Worm (Caenorhabditis elegans): Measurements from ENCODE around the gene ZK697.14.

DNA sequence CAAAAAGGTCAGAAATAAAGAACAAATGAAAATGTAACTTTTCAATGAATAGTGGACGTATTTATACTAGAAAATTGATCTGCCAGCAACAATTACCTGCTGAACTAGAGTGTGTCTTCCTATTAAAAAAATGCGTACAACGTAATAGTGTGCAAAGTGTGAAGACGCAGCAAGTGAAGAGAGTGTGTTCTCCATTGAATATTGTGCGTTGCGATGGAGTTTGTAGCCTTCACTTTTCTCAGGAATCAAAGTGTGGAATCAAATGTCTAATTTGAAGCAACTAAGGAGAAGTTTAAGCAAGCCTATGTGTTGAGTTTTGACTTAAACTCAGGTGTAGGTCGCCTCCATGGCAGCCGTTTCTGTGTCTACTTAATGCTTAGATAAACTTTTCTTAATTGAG, 23.6 kb downstream of the ZK697.14 start, which contains the start of gene gst-21:
- TF ChIP-seq tbx-11 (GFP tag; IDR thresholded peaks at IDR 0.05) = no peak
- no peak for TF ChIP-seq hnd-1 (tag; optimal IDR thresholded peaks at IDR 0.05)
- TF ChIP-seq ama-1 (optimal IDR thresholded peaks at IDR 0.05) = no peak
- no peak for TF ChIP-seq flt-1 (GFP tag; IDR thresholded peaks at IDR 0.05)
- no peak for TF ChIP-seq scrt-1 (GFP tag; IDR thresholded peaks at IDR 0.05)
- no peak for TF ChIP-seq ceh-13 (GFP tag; optimal IDR thresholded peaks at IDR 0.05)
- no peak for TF ChIP-seq hmbx-1 (tag; optimal IDR thresholded peaks at IDR 0.05)
- no peak for TF ChIP-seq sea-1 (GFP tag; conservative IDR thresholded peaks at IDR 0.05)
- no peak for TF ChIP-seq ets-7 (tag; optimal IDR thresholded peaks at IDR 0.05)

Data from whole organism, early embryonic.